Worm (Caenorhabditis elegans) whole organism, young adult: Measurements from ENCODE around the gene spp-28.

Source experiments
- B0019.2 ChIP-seq: fragments of 200-800 bp; sonication (Bioruptor generic); conservative IDR thresholded peaks from 2 replicates; pipeline ENCODE4 v1.3.6; 2022; ENCODE audit warnings: missing genetic modification reagents, missing genetic modification characterization, missing compliant biosample characterization
- B0336.3 ChIP-seq: fragments of 200-800 bp; sonication (Bioruptor generic); IDR thresholded peaks from 2 replicates; pipeline ENCODE4 v1.3.6; 2022; ENCODE audit warnings: missing genetic modification characterization, missing compliant biosample characterization
- C06A6.2 ChIP-seq: fragments of 200-800 bp; sonication (Bioruptor generic); conservative IDR thresholded peaks from 2 replicates; pipeline ENCODE4 v1.3.6; 2022; ENCODE audit warnings: missing genetic modification characterization, missing compliant biosample characterization
- D2030.7 ChIP-seq: fragments of 200-800 bp; sonication (Bioruptor generic); IDR thresholded peaks from 2 replicates; pipeline ENCODE4 v1.3.6; 2022; ENCODE audit warnings: missing genetic modification reagents, missing genetic modification characterization, missing compliant biosample characterization
- F22D6.2 ChIP-seq: sonication (generic microtip); optimal IDR thresholded peaks from 2 replicates; lab custom pipeline; 2016; ENCODE audit warnings: mild to moderate bottlenecking, missing genetic modification characterization, missing compliant biosample characterization
- F23B12.7 ChIP-seq: sonication (generic microtip); optimal IDR thresholded peaks from 2 replicates; lab custom pipeline; 2017; ENCODE audit warnings: missing genetic modification characterization, mild to moderate bottlenecking, missing compliant biosample characterization, antibody characterized with exemption, moderate library complexity; ENCODE audit not compliant: insufficient read depth
- F33H1.4 ChIP-seq: fragments of 200-800 bp; sonication (Bioruptor generic); IDR thresholded peaks from 2 replicates; pipeline ENCODE4 v1.3.6; 2022; ENCODE audit warnings: missing genetic modification reagents, missing genetic modification characterization, missing compliant biosample characterization
- F49E8.2 ChIP-seq: sonication (generic microtip); optimal IDR thresholded peaks from 3 replicates; lab custom pipeline; 2017; ENCODE audit warnings: missing genetic modification characterization, mild to moderate bottlenecking, missing compliant biosample characterization, antibody characterized with exemption, moderate library complexity; ENCODE audit not compliant: insufficient read depth
- F52B5.7 ChIP-seq: sonication (generic microtip); optimal IDR thresholded peaks from 2 replicates; lab custom pipeline; 2016; ENCODE audit warnings: mild to moderate bottlenecking, missing genetic modification characterization, missing compliant biosample characterization
- Y56A3A.18 ChIP-seq: fragments of 200-800 bp; sonication (Bioruptor generic); IDR thresholded peaks from 2 replicates; pipeline ENCODE4 v1.3.6; 2022; ENCODE audit warnings: missing genetic modification reagents, missing genetic modification characterization, missing compliant biosample characterization
- Y79H2A.3 ChIP-seq: fragments of 200-800 bp; sonication (Bioruptor generic); conservative IDR thresholded peaks from 2 replicates; pipeline ENCODE4 v1.3.6; 2022; ENCODE audit warnings: missing genetic modification reagents, missing genetic modification characterization, missing compliant biosample characterization
- akir-1 ChIP-seq: fragments of 200-800 bp; sonication (Bioruptor generic); optimal IDR thresholded peaks from 2 replicates; lab custom pipeline; 2018; ENCODE audit warnings: mild to moderate bottlenecking, missing genetic modification characterization, moderate library complexity, missing compliant biosample characterization
- ama-1 ChIP-seq, 3 experiments: fragments of 150-350 bp in 1 of 3; sonication (generic microtip) in 2 of 3; optimal IDR thresholded peaks; 2 replicates each; lab custom pipeline; 2014 to 2018; ENCODE audit warnings: missing biosample characterization in 2 of 3, missing genetic modification characterization in 2 of 3, missing genetic modification reagents in 2 of 3
- attf-3 ChIP-seq: fragments of 200-800 bp; sonication (Bioruptor generic); conservative IDR thresholded peaks from 2 replicates; pipeline ENCODE4 v1.3.6; 2022; ENCODE audit warnings: missing genetic modification reagents, missing genetic modification characterization, missing compliant biosample characterization
- attf-6 ChIP-seq: fragments of 200-800 bp; sonication (Bioruptor generic); IDR thresholded peaks from 2 replicates; pipeline ENCODE4 v1.3.6; 2022; ENCODE audit warnings: missing genetic modification reagents, missing genetic modification characterization, missing compliant biosample characterization
- bed-1 ChIP-seq: fragments of 200-800 bp; sonication (Bioruptor generic); IDR thresholded peaks from 2 replicates; pipeline ENCODE4 v1.3.6; 2022; ENCODE audit warnings: missing genetic modification reagents, missing genetic modification characterization, missing compliant biosample characterization
- cebp-1 ChIP-seq, 2 experiments: fragments of 200-800 bp in 1 of 2; sonication (Bioruptor generic) in 1 of 2; sonication (generic microtip) in 1 of 2; IDR thresholded peaks in 1 of 2; optimal IDR thresholded peaks in 1 of 2; 2 replicates each; pipeline versions ENCODE4 v1.3.6 to Lab custom; 2017 to 2022; ENCODE audit warnings: missing compliant biosample characterization in 2 of 2, missing genetic modification characterization in 2 of 2, mild to moderate bottlenecking in 1 of 2, missing genetic modification reagents in 1 of 2, moderate library complexity in 1 of 2
- ceh-91 ChIP-seq: fragments of 200-800 bp; sonication (Bioruptor generic); IDR thresholded peaks from 2 replicates; pipeline ENCODE4 v1.3.6; 2022; ENCODE audit warnings: missing genetic modification reagents, missing genetic modification characterization, missing compliant biosample characterization
- dpl-1 ChIP-seq: fragments of 150-350 bp; optimal IDR thresholded peaks from 2 replicates; lab custom pipeline; 2014; ENCODE audit warnings: missing biosample characterization, missing genetic modification reagents, missing genetic modification characterization
- efl-1 ChIP-seq: fragments of 150-350 bp; optimal IDR thresholded peaks from 2 replicates; lab custom pipeline; 2014; ENCODE audit warnings: missing biosample characterization, missing genetic modification reagents, missing genetic modification characterization
- ekl-4 ChIP-seq: fragments of 200-800 bp; sonication (Bioruptor generic); IDR thresholded peaks from 2 replicates; pipeline ENCODE4 v1.3.6; 2022; ENCODE audit warnings: missing genetic modification reagents, missing genetic modification characterization, missing compliant biosample characterization
- hrde-1 ChIP-seq: sonication (generic microtip); optimal IDR thresholded peaks from 2 replicates; lab custom pipeline; 2016; ENCODE audit warnings: missing genetic modification characterization, mild to moderate bottlenecking, missing compliant biosample characterization, moderate library complexity, missing genotype, missing genetic modification reagents, borderline replicate concordance
- hsf-1 ChIP-seq: fragments of 200-800 bp; sonication (Bioruptor generic); IDR thresholded peaks from 2 replicates; pipeline ENCODE4 v1.3.6; 2022; ENCODE audit warnings: missing genetic modification reagents, missing genetic modification characterization, missing compliant biosample characterization
- lin-26 ChIP-seq: fragments of 200-800 bp; sonication (Bioruptor generic); IDR thresholded peaks from 2 replicates; pipeline ENCODE4 v1.3.6; 2022; ENCODE audit warnings: missing genetic modification reagents, missing genetic modification characterization, missing compliant biosample characterization
- lin-35 ChIP-seq, 3 experiments: fragments of 150-350 bp in 2 of 3; sonication (generic microtip) in 1 of 3; optimal IDR thresholded peaks; 2 replicates each; lab custom pipeline; 2014 to 2018; ENCODE audit warnings: missing biosample characterization in 3 of 3, missing genetic modification characterization in 3 of 3, missing genetic modification reagents in 3 of 3
- lin-54 ChIP-seq: fragments of 200-800 bp; sonication (Bioruptor generic); optimal IDR thresholded peaks from 2 replicates; lab custom pipeline; 2018; ENCODE audit warnings: mild to moderate bottlenecking, missing genetic modification characterization, missing compliant biosample characterization
- lsl-1 ChIP-seq: fragments of 200-800 bp; sonication (Bioruptor generic); optimal IDR thresholded peaks from 2 replicates; lab custom pipeline; 2018; ENCODE audit warnings: mild to moderate bottlenecking, missing genetic modification characterization, moderate library complexity, missing compliant biosample characterization
- madf-10 ChIP-seq: sonication (generic microtip); optimal IDR thresholded peaks from 2 replicates; lab custom pipeline; 2016; ENCODE audit warnings: mild to moderate bottlenecking, missing genetic modification characterization, missing compliant biosample characterization
- madf-3 ChIP-seq: fragments of 200-800 bp; sonication (Bioruptor generic); IDR thresholded peaks from 2 replicates; pipeline ENCODE4 v1.3.6; 2022; ENCODE audit warnings: missing genetic modification reagents, missing genetic modification characterization, missing compliant biosample characterization
- madf-6 ChIP-seq: fragments of 200-800 bp; sonication (Bioruptor generic); IDR thresholded peaks from 2 replicates; pipeline ENCODE4 v1.3.6; 2022; ENCODE audit warnings: missing genetic modification reagents, missing genetic modification characterization, missing compliant biosample characterization
- madf-8 ChIP-seq: fragments of 200-800 bp; sonication (Bioruptor generic); conservative IDR thresholded peaks from 2 replicates; pipeline ENCODE4 v1.3.6; 2022; ENCODE audit warnings: missing genetic modification reagents, missing genetic modification characterization, missing compliant biosample characterization
- mel-28 ChIP-seq: sonication (generic microtip); optimal IDR thresholded peaks from 2 replicates; lab custom pipeline; 2016; ENCODE audit warnings: borderline replicate concordance, mild to moderate bottlenecking, missing genetic modification characterization, missing compliant biosample characterization
- nfya-2 ChIP-seq: fragments of 200-800 bp; sonication (Bioruptor generic); IDR thresholded peaks from 2 replicates; pipeline ENCODE4 v1.3.6; 2022; ENCODE audit warnings: missing genetic modification reagents, missing genetic modification characterization, missing compliant biosample characterization
- pbrm-1 ChIP-seq: fragments of 200-800 bp; sonication (Bioruptor generic); IDR thresholded peaks from 2 replicates; pipeline ENCODE4 v1.3.6; 2022; ENCODE audit warnings: missing genetic modification reagents, missing genetic modification characterization, missing compliant biosample characterization
- sdz-38 ChIP-seq: sonication (generic microtip); optimal IDR thresholded peaks from 2 replicates; lab custom pipeline; 2016; ENCODE audit warnings: missing genotype, missing genetic modification characterization, missing compliant biosample characterization
- sea-2 ChIP-seq: fragments of 200-800 bp; sonication (Bioruptor generic); IDR thresholded peaks from 2 replicates; pipeline ENCODE4 v1.3.6; 2022; ENCODE audit warnings: missing genetic modification characterization, missing compliant biosample characterization
- snpc-1.3 ChIP-seq: sonication (generic microtip); optimal IDR thresholded peaks from 2 replicates; lab custom pipeline; 2017; ENCODE audit warnings: missing genetic modification characterization, mild to moderate bottlenecking, missing compliant biosample characterization, antibody characterized with exemption, moderate library complexity, missing genotype, missing genetic modification reagents; ENCODE audit not compliant: insufficient read depth
- snpc-3.4 ChIP-seq: sonication (generic microtip); optimal IDR thresholded peaks from 2 replicates; lab custom pipeline; 2017; ENCODE audit warnings: missing genetic modification characterization, mild to moderate bottlenecking, missing compliant biosample characterization, antibody characterized with exemption, moderate library complexity, missing genotype, missing genetic modification reagents
- snpc-4 ChIP-seq, 5 experiments: fragments of 150-350 bp in 1 of 5; sonication (generic microtip) in 4 of 5; optimal IDR thresholded peaks; 2 replicates each; lab custom pipeline; 2014 to 2018; ENCODE audit warnings: missing genetic modification characterization in 5 of 5, missing biosample characterization in 3 of 5, antibody characterized with exemption in 2 of 5, mild to moderate bottlenecking in 2 of 5, missing compliant biosample characterization in 2 of 5, missing genotype in 2 of 5, moderate library complexity in 2 of 5, missing genetic modification reagents in 1 of 5
- tbp1 ChIP-seq: fragments of 200-800 bp; sonication (Bioruptor generic); optimal IDR thresholded peaks from 2 replicates; lab custom pipeline; 2018; ENCODE audit warnings: mild to moderate bottlenecking, missing genetic modification characterization, missing compliant biosample characterization
- unc-130 ChIP-seq: sonication (generic microtip); optimal IDR thresholded peaks from 2 replicates; lab custom pipeline; 2016; ENCODE audit warnings: missing genetic modification reagents, missing genetic modification characterization, missing compliant biosample characterization
- xnd-1 ChIP-seq: sonication (generic microtip); optimal IDR thresholded peaks from 2 replicates; lab custom pipeline; 2016; ENCODE audit warnings: missing genotype, missing genetic modification reagents, missing genetic modification characterization, missing compliant biosample characterization
- zfh-2 ChIP-seq: fragments of 200-800 bp; sonication (Bioruptor generic); conservative IDR thresholded peaks from 2 replicates; pipeline ENCODE4 v1.3.6; 2022; ENCODE audit warnings: missing genetic modification reagents, missing genetic modification characterization, missing compliant biosample characterization

spp-28 gene

ce11 chrIII:4208210-4208609 is 18.1 kb upstream of the spp-28 start:
- peak; percentile 44 for TF ChIP-seq F49E8.2
- TF ChIP-seq hsf-1 (GFP tag; lab: Robert Waterston, UW): 0 out of 2 replicates have a peak, but pooled peaks have one; percentile 9
- TF ChIP-seq mel-28 (tag; lab: Kevin White, UChicago): no peak
- no peak for TF ChIP-seq Y79H2A.3
- TF ChIP-seq hrde-1: peak; percentile 36
- peak; percentile 15 for TF ChIP-seq snpc-1.3 (tag; lab: Kevin White, UChicago)
- TF ChIP-seq madf-6 (GFP tag; lab: Robert Waterston, UW): peak; percentile 40; the same call in 1 of the 2 replicates
- TF ChIP-seq attf-6: 0 out of 2 replicates have a peak, but pooled peaks have one; percentile 45
- peak; percentile 65 for TF ChIP-seq B0336.3
- TF ChIP-seq madf-10 (tag; lab: Kevin White, UChicago): no peak
- peak; percentile 54; the same call in 1 of the 2 replicates for TF ChIP-seq pbrm-1 (GFP tag; lab: Robert Waterston, UW)
- no peak for TF ChIP-seq cebp-1 (GFP tag; IDR thresholded peaks at IDR 0.05; lab: Robert Waterston, UW)
- TF ChIP-seq cebp-1 (tag; optimal IDR thresholded peaks at IDR 0.05; lab: Kevin White, UChicago): peak; percentile 27
- TF ChIP-seq akir-1 (GFP tag; lab: Kevin White, UChicago): no peak
- no peak for TF ChIP-seq ama-1 (optimal IDR thresholded peaks at IDR 0.05; lab: Kevin White, UChicago)
- peak in 1 of 2 experiments; percentile 22 for TF ChIP-seq ama-1 (GFP tag; optimal IDR thresholded peaks at IDR 0.05; lab: Kevin White, UChicago)
- TF ChIP-seq sdz-38: no peak
- TF ChIP-seq ekl-4 (GFP tag; lab: Robert Waterston, UW): 0 out of 2 replicates have a peak, but pooled peaks have one; percentile 19

- TF ChIP-seq snpc-3.4 (tag; lab: Kevin White, UChicago) (peak; percentile 71), nfya-2 (GFP tag; lab: Robert Waterston, UW) (no peak), efl-1 (GFP tag; lab: Kevin White, UChicago) (peak; percentile 72), snpc-1.3 (tag; lab: Kevin White, UChicago) (peak; percentile 38), snpc-4 (GFP tag; optimal IDR thresholded peaks at IDR 0.05; lab: Kevin White, UChicago) (no peak), snpc-4 (tag; optimal IDR thresholded peaks at IDR 0.05; lab: Kevin White, UChicago) (no peak), lin-26 (GFP tag; lab: Robert Waterston, UW) (no peak), ekl-4 (GFP tag; lab: Robert Waterston, UW) (no peak), attf-3 (GFP tag; lab: Robert Waterston, UW) (0 out of 2 replicates have a peak, but pooled peaks have one; percentile 27), F33H1.4 (GFP tag; lab: Robert Waterston, UW) (peak; percentile 72), lin-54 (peak; percentile 67), xnd-1 (tag; lab: Kevin White, UChicago) (peak; percentile 70), F49E8.2 (peak; percentile 61), lsl-1 (peak; percentile 96), B0019.2 (GFP tag; lab: Robert Waterston, UW) (0 out of 2 replicates have a peak, but pooled peaks have one; percentile 19), F23B12.7 (tag; lab: Kevin White, UChicago) (peak; percentile 2), C06A6.2 (GFP tag; lab: Robert Waterston, UW) (no peak), dpl-1 (GFP tag; lab: Kevin White, UChicago) (peak; percentile 62), bed-1 (GFP tag; lab: Robert Waterston, UW) (no peak), sea-2 (GFP tag; lab: Robert Waterston, UW) (no peak), unc-130 (GFP tag; lab: Kevin White, UChicago) (peak; percentile 64), madf-3 (peak; percentile 82), F52B5.7 (tag; lab: Kevin White, UChicago) (no peak), F22D6.2 (no peak), zfh-2 (GFP tag; lab: Robert Waterston, UW) (no peak), madf-8 (peak; percentile 62), madf-6 (GFP tag; lab: Robert Waterston, UW) (peak; percentile 88), Y56A3A.18 (GFP tag; lab: Robert Waterston, UW) (no peak), D2030.7 (GFP tag; lab: Robert Waterston, UW) (peak; percentile 64; the same call in 1 of the 2 replicates), tbp1 (GFP tag; lab: Kevin White, UChicago) (peak; percentile 16), lin-35 (GFP tag; optimal IDR thresholded peaks at IDR 0.05; lab: Kevin White, UChicago) (peak in 1 of 3 experiments; percentile 29), ceh-91 (peak; percentile 61), hsf-1 (GFP tag; lab: Robert Waterston, UW) (peak; percentile 73)
Measured at ce11 chrIII:4205751-4206327, 15.7 kb upstream of the spp-28 start, which contains the start of gene R74.8. Gene R74.8 (plus strand): TSS chrIII:4206277.
